Fruit fly (Drosophila melanogaster) whole organism, adult: ENCODE measurements around the gene CG15213.

Source experiments
- CG11617 ChIP-seq: fragments of 200-800 bp; sonication (Bioruptor generic); optimal IDR thresholded peaks from 2 replicates; lab custom pipeline; 2017; ENCODE audit warnings: mild to moderate bottlenecking, missing biosample characterization, missing genetic modification reagents, missing genetic modification characterization
- CG12768 ChIP-seq: fragments of 200-800 bp; sonication (Bioruptor generic); optimal IDR thresholded peaks from 2 replicates; lab custom pipeline; 2017; ENCODE audit warnings: missing biosample characterization, missing genetic modification characterization, mild to moderate bottlenecking, moderate library complexity, missing genetic modification reagents
- CG14711 ChIP-seq: fragments of 200-800 bp; sonication (Bioruptor generic); optimal IDR thresholded peaks from 2 replicates; lab custom pipeline; 2018; ENCODE audit warnings: missing biosample characterization, mild to moderate bottlenecking, missing genetic modification characterization, moderate library complexity
- CG1620 ChIP-seq: fragments of 200-800 bp; sonication (Bioruptor generic); optimal IDR thresholded peaks from 2 replicates; lab custom pipeline; 2016; ENCODE audit warnings: missing biosample characterization, missing genetic modification characterization
- CG33017 ChIP-seq: fragments of 200-800 bp; sonication (Bioruptor generic); optimal IDR thresholded peaks from 2 replicates; lab custom pipeline; 2018; ENCODE audit warnings: missing biosample characterization, mild to moderate bottlenecking, missing genetic modification characterization, moderate library complexity
- CG5204 ChIP-seq: fragments of 200-800 bp; sonication (Bioruptor generic); optimal IDR thresholded peaks from 2 replicates; lab custom pipeline; 2016; ENCODE audit warnings: missing biosample characterization, missing genetic modification characterization
- CG7045 ChIP-seq: fragments of 200-800 bp; sonication (Bioruptor generic); optimal IDR thresholded peaks from 2 replicates; lab custom pipeline; 2017; ENCODE audit warnings: missing biosample characterization, mild to moderate bottlenecking, missing genetic modification characterization
- CG7101 ChIP-seq: fragments of 200-800 bp; sonication (Bioruptor generic); optimal IDR thresholded peaks from 2 replicates; lab custom pipeline; 2018; ENCODE audit warnings: missing biosample characterization, mild to moderate bottlenecking, missing genetic modification characterization, moderate library complexity
- Clk ChIP-seq: fragments of 200-800 bp; sonication (Bioruptor generic); optimal IDR thresholded peaks from 2 replicates; lab custom pipeline; 2017; ENCODE audit warnings: missing biosample characterization, missing genetic modification characterization
- Crg-1 ChIP-seq: fragments of 200-800 bp; sonication (Bioruptor generic); optimal IDR thresholded peaks from 2 replicates; lab custom pipeline; 2016; ENCODE audit warnings: missing biosample characterization, missing genetic modification characterization
- Hr96 ChIP-seq: fragments of 200-800 bp; sonication (Bioruptor generic); optimal IDR thresholded peaks from 2 replicates; lab custom pipeline; 2016; ENCODE audit warnings: missing biosample characterization, missing genetic modification characterization
- Mnt ChIP-seq: fragments of 200-800 bp; sonication (Bioruptor generic); optimal IDR thresholded peaks from 2 replicates; lab custom pipeline; 2016; ENCODE audit warnings: missing biosample characterization, mild to moderate bottlenecking, missing genetic modification characterization
- bab1 ChIP-seq: fragments of 200-800 bp; sonication (Bioruptor generic); optimal IDR thresholded peaks from 3 replicates; lab custom pipeline; 2019; ENCODE audit warnings: missing biosample characterization, mild to moderate bottlenecking, missing genetic modification characterization, moderate library complexity
- cic ChIP-seq: fragments of 200-800 bp; sonication (Bioruptor generic); optimal IDR thresholded peaks from 2 replicates; lab custom pipeline; 2017; ENCODE audit warnings: missing biosample characterization, mild to moderate bottlenecking, missing genetic modification characterization, moderate library complexity
- cnc ChIP-seq, 2 experiments: fragments of >200 bp; optimal IDR thresholded peaks; 2 replicates each; lab custom pipeline; 2017
- kay ChIP-seq: fragments of 200-800 bp; sonication (Bioruptor generic); peaks from one replicate; lab custom pipeline; 2016; ENCODE audit warnings: missing biosample characterization, missing genetic modification characterization, borderline replicate concordance
- ovo ChIP-seq: fragments of 200-800 bp; sonication (Bioruptor generic); optimal IDR thresholded peaks from 2 replicates; lab custom pipeline; 2016; ENCODE audit warnings: missing biosample characterization, missing genetic modification characterization
- pad ChIP-seq: fragments of 200-800 bp; sonication (Bioruptor generic); optimal IDR thresholded peaks from 3 replicates; lab custom pipeline; 2017; ENCODE audit warnings: missing biosample characterization, missing genetic modification characterization, mild to moderate bottlenecking, moderate library complexity, missing genetic modification reagents
- tj ChIP-seq: fragments of 200-800 bp; sonication (Bioruptor generic); optimal IDR thresholded peaks from 3 replicates; lab custom pipeline; 2017; ENCODE audit warnings: missing biosample characterization, mild to moderate bottlenecking, missing genetic modification characterization, moderate library complexity
- toe ChIP-seq: fragments of 200-800 bp; sonication (Bioruptor generic); optimal IDR thresholded peaks from 2 replicates; lab custom pipeline; 2016; ENCODE audit warnings: missing biosample characterization, missing genetic modification characterization

Gene CG15213

DNA sequence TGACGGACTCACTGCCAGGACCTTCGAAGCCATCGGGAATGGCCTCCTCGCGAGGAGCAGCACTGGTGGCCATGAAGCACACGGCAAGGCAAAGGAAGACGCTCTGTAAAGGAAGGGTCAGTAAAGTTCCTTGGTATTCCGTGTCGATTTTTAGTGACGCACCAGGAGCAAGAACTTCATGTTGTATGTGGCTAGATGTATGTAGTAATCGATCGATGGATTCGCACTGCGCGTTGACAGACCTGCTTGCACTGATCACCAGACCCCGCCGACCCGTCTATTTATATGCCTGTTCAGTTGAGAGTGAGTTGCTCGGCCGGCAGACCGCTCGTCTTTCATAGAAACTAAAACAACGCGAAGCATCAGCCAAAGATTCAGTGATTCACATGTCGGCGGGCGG lies at the start of gene CG15213:
CG15213 (minus strand) TSS at position 255 of the 400 bp plus-strand sequence.
- TF ChIP-seq CG1620 (GFP tag; lab: Kevin White, UChicago) = no peak
- TF ChIP-seq CG7045 (GFP tag; lab: Kevin White, UChicago) = no peak
- TF ChIP-seq CG33017 (tag; lab: Kevin White, UChicago) = no peak
- TF ChIP-seq kay (GFP tag; lab: Kevin White, UChicago) = no peak
- no peak for TF ChIP-seq bab1 (GFP tag; lab: Kevin White, UChicago)
- TF ChIP-seq Mnt (GFP tag; lab: Kevin White, UChicago) = no peak
- TF ChIP-seq CG5204 = no peak
- no peak for TF ChIP-seq cnc (optimal IDR thresholded peaks at IDR 0.05; lab: Kevin White, UChicago)
- no peak for TF ChIP-seq CG11617 (GFP tag; lab: Kevin White, UChicago)
- no peak for TF ChIP-seq CG12768 (GFP tag; lab: Kevin White, UChicago)
- TF ChIP-seq CG14711 (tag; lab: Kevin White, UChicago) = no peak
- no peak for TF ChIP-seq CG7101 (tag; lab: Kevin White, UChicago)

DNA sequence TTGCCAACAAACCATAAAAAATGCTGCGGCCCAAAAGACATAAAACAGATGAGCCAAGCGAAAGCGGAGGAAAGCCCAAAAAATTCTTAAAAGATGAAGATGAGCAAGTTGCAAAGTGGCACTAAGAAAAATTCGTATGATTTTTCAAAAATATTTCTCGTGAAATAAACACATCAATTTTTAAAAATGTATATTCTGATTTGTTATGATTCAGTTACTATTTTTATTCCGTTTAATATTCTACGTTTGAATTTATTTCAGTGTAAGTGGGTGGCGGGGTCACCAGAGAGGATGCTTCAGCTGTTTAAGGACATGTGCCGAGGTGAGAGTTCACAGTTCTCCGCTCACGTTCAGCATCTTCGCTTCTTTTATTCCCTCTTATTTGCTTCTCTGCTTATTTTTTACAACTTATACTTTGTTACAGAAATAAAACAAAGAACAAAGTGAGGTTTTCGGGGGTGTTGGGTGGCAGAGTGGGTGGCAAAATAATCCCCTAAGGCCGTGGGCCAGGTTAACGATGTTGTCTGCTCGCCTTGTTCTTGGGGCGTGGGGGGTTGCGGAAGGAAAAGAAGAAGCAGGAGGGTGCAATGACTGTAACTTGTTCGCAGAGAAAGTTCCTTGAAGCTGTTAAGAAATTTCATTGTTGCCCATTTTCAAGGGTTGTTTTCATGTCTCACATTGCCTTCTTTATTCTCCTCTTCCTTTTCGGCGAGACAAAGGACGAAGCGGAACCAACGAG lies 49.4 kb upstream of the CG15213 start:
- TF ChIP-seq Hr96 (GFP tag; lab: Kevin White, UChicago) (no peak), CG7101 (tag; lab: Kevin White, UChicago) (no peak), bab1 (GFP tag; lab: Kevin White, UChicago) (no peak), CG7045 (GFP tag; lab: Kevin White, UChicago) (no peak), tj (GFP tag; lab: Kevin White, UChicago) (no peak), Mnt (GFP tag; lab: Kevin White, UChicago) (no peak), CG1620 (GFP tag; lab: Kevin White, UChicago) (no peak), cnc (optimal IDR thresholded peaks at IDR 0.05; lab: Kevin White, UChicago) (no peak), pad (no peak), CG11617 (GFP tag; lab: Kevin White, UChicago) (no peak), ovo (GFP tag; lab: Kevin White, UChicago) (no peak), cic (GFP tag; lab: Kevin White, UChicago) (no peak), CG5204 (no peak), CG33017 (tag; lab: Kevin White, UChicago) (no peak), Clk (GFP tag; lab: Kevin White, UChicago) (no peak), kay (GFP tag; lab: Kevin White, UChicago) (no peak), Crg-1 (GFP tag; lab: Kevin White, UChicago) (no peak), CG12768 (GFP tag; lab: Kevin White, UChicago) (no peak)

DNA sequence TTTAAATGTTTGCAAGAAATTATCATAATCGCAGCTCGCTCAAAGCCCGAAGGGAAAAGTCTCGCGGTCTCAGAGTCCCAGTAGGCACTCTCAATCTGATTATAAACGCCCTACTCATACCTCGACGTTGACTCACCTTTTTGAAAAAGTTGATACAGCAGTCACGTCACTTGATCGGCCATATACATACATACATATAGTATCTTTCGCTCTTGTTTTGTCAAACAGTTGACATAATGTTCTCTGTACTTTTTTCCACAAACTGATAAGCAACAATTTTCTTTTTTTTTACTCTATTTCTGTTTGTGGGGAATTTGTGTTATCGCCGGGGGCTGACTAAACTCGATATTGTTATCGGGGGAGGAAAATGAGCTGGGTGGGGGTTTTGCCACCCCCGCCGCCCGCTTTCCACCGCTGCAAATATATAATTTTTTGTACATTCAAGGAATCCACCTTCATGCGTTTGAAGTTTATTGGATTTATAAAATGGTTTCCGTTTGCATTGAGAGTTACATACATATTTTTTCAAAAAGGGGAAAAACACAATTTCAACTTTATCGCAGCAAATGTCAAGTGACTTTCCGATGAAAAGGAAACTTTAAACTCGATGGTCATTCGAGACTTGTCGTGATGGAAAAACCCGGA lies 48.1 kb upstream of the CG15213 start:
- peak; percentile 79 for TF ChIP-seq kay (GFP tag; lab: Kevin White, UChicago)
- no peak for TF ChIP-seq toe (GFP tag; lab: Kevin White, UChicago)
- TF ChIP-seq ovo (GFP tag; lab: Kevin White, UChicago) = no peak
- no peak for TF ChIP-seq CG33017 (tag; lab: Kevin White, UChicago)
- peak; percentile 59 for TF ChIP-seq cic (GFP tag; lab: Kevin White, UChicago)
- TF ChIP-seq bab1 (GFP tag; lab: Kevin White, UChicago) = no peak
- TF ChIP-seq CG11617 (GFP tag; lab: Kevin White, UChicago) = no peak
- TF ChIP-seq CG7101 (tag; lab: Kevin White, UChicago) = peak; percentile 7
- no peak for TF ChIP-seq Clk (GFP tag; lab: Kevin White, UChicago)
- no peak for TF ChIP-seq Mnt (GFP tag; lab: Kevin White, UChicago)
- TF ChIP-seq CG12768 (GFP tag; lab: Kevin White, UChicago) = peak; percentile 34
- TF ChIP-seq CG1620 (GFP tag; lab: Kevin White, UChicago) = no peak
- no peak for TF ChIP-seq cnc (optimal IDR thresholded peaks at IDR 0.05; lab: Kevin White, UChicago)
- no peak for TF ChIP-seq pad
- no peak for TF ChIP-seq Hr96 (GFP tag; lab: Kevin White, UChicago)
- TF ChIP-seq CG5204 = no peak
- no peak for TF ChIP-seq Crg-1 (GFP tag; lab: Kevin White, UChicago)
- no peak for TF ChIP-seq CG14711 (tag; lab: Kevin White, UChicago)
- no peak for TF ChIP-seq tj (GFP tag; lab: Kevin White, UChicago)
- no peak for TF ChIP-seq CG7045 (GFP tag; lab: Kevin White, UChicago)

DNA sequence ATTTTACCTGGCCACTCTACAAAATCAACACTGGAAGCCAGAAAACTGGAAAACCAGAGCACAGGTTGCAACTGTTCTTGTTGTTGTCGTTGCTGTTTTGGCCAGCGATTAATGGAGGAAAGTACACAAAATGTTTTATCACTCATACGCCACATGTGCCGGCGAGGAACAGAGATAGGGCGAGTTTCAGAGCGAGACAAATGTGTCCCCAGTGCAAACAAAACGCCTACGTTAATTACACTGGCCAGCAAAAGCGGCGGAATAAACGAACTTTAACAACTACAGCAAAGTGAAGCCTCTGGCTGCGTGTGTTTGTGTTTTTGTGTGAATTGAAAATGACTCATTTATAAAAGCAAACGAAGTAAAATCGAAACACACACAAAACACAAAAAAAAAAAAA lies 47.2 kb upstream of the CG15213 start:
- no peak for TF ChIP-seq cnc (optimal IDR thresholded peaks at IDR 0.05; lab: Kevin White, UChicago)
- no peak for TF ChIP-seq bab1 (GFP tag; lab: Kevin White, UChicago)
- TF ChIP-seq CG33017 (tag; lab: Kevin White, UChicago) = no peak
- TF ChIP-seq kay (GFP tag; lab: Kevin White, UChicago) = no peak
- peak; percentile 39 for TF ChIP-seq cic (GFP tag; lab: Kevin White, UChicago)
- TF ChIP-seq tj (GFP tag; lab: Kevin White, UChicago) = peak; percentile 40
- TF ChIP-seq Clk (GFP tag; lab: Kevin White, UChicago) = no peak
- TF ChIP-seq Crg-1 (GFP tag; lab: Kevin White, UChicago) = no peak
- peak; percentile 15 for TF ChIP-seq Mnt (GFP tag; lab: Kevin White, UChicago)
- no peak for TF ChIP-seq CG14711 (tag; lab: Kevin White, UChicago)
- TF ChIP-seq CG12768 (GFP tag; lab: Kevin White, UChicago) = peak; percentile 51

DNA sequence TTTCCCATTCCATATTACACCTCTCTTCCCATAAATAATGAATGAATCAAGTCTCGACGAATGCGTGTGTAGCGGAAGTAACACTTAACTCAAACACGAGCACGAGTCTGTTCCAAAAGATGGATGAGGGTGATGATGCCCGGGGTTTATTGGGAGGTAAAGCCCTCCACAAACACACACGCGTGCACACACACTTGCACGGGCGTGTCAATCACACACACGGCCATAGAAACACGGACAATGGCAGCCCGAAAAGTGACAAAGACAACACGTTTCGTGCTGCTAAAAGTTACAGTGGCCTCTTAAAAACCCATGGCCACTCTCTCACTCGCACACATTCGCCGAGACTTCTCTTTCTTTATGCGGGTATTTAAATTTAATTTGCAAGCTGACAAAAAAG lies 45.9 kb upstream of the CG15213 start:
- TF ChIP-seq Crg-1 (GFP tag; lab: Kevin White, UChicago) (no peak), ovo (GFP tag; lab: Kevin White, UChicago) (no peak), CG14711 (tag; lab: Kevin White, UChicago) (no peak), cic (GFP tag; lab: Kevin White, UChicago) (no peak)
